Worm (Caenorhabditis elegans) whole organism, mixed stage, embryonic: Measurements from ENCODE around the gene F48B9.1.

Experiments
- ceh-43 ChIP-seq: fragments of 200-800 bp; sonication (Bioruptor generic); optimal IDR thresholded peaks from 2 replicates; lab custom pipeline; 2018; ENCODE audit warnings: mild to moderate bottlenecking, missing genetic modification characterization, moderate library complexity, missing compliant biosample characterization
- ces-1 ChIP-seq: fragments of 150-350 bp; optimal IDR thresholded peaks from 2 replicates; lab custom pipeline; 2014; ENCODE audit warnings: missing biosample characterization, missing genetic modification reagents, missing genetic modification characterization
- elt-1 ChIP-seq: sonication (generic microtip); optimal IDR thresholded peaks from 2 replicates; lab custom pipeline; 2017; ENCODE audit warnings: missing genetic modification characterization, mild to moderate bottlenecking, missing compliant biosample characterization, antibody characterized with exemption, moderate library complexity, borderline replicate concordance; ENCODE audit not compliant: insufficient read depth
- elt-3 ChIP-seq: fragments of 150-350 bp; optimal IDR thresholded peaks from 2 replicates; lab custom pipeline; 2014; ENCODE audit warnings: missing biosample characterization, missing genetic modification characterization
- flh-1 ChIP-seq: fragments of 200-800 bp; sonication (Bioruptor generic); optimal IDR thresholded peaks from 2 replicates; lab custom pipeline; 2018; ENCODE audit warnings: mild to moderate bottlenecking, missing genetic modification characterization, moderate library complexity, missing compliant biosample characterization
- hlh-1 ChIP-seq: fragments of 150-350 bp; optimal IDR thresholded peaks from 2 replicates; lab custom pipeline; 2014; ENCODE audit warnings: missing biosample characterization, missing genetic modification reagents, missing genetic modification characterization
- mab-5 ChIP-seq: fragments of 150-350 bp; optimal IDR thresholded peaks from 2 replicates; lab custom pipeline; 2014; ENCODE audit warnings: missing biosample characterization, missing genetic modification characterization
- nhr-76 ChIP-seq: sonication (generic microtip); optimal IDR thresholded peaks from 2 replicates; lab custom pipeline; 2017; ENCODE audit warnings: missing biosample characterization, missing genetic modification characterization
- pha-4 ChIP-seq: fragments of 150-350 bp; optimal IDR thresholded peaks from 2 replicates; lab custom pipeline; 2018; ENCODE audit warnings: missing biosample characterization, missing genetic modification reagents, missing genetic modification characterization
- unc-62 ChIP-seq: fragments of 150-350 bp; optimal IDR thresholded peaks from 2 replicates; lab custom pipeline; 2014; ENCODE audit warnings: missing biosample characterization, missing genetic modification reagents, missing genetic modification characterization
- zip-8 ChIP-seq: fragments of 150-350 bp; optimal IDR thresholded peaks from 2 replicates; lab custom pipeline; 2014; ENCODE audit warnings: missing biosample characterization, missing genetic modification characterization
- ztf-11 ChIP-seq: fragments of 150-350 bp; optimal IDR thresholded peaks from 2 replicates; lab custom pipeline; 2014; ENCODE audit warnings: missing biosample characterization, missing genetic modification characterization

ce11 chrX:2213400-2214362, 33.0 kb downstream of the F48B9.1 start:
- TF ChIP-seq unc-62 (no peak), flh-1 (no peak), elt-1 (tag; lab: Kevin White, UChicago) (no peak), nhr-76 (tag; lab: Kevin White, UChicago) (no peak), zip-8 (tag; lab: Kevin White, UChicago) (no peak), mab-5 (tag; lab: Kevin White, UChicago) (no peak), pha-4 (tag; lab: Kevin White, UChicago) (no peak), ces-1 (GFP tag; lab: Kevin White, UChicago) (no peak), ceh-43 (no peak), elt-3 (no peak), hlh-1 (tag; lab: Kevin White, UChicago) (no peak), ztf-11 (tag; lab: Kevin White, UChicago) (no peak)
